Fruit fly (Drosophila melanogaster): ENCODE measurements around the gene CG34112.

Gene CG34112

dm6 chr3R:4378363-4379354 is 15.4 kb downstream of the CG34112 start, which contains the start of gene Sfxn1-3 (continued):
- TF ChIP-seq fu2 (GFP tag; optimal IDR thresholded peaks at IDR 0.05) (no peak), CG13123 (GFP tag; optimal IDR thresholded peaks at IDR 0.05) (no peak), stc (GFP tag; IDR thresholded peaks at IDR 0.05) (peak; percentile 44; the same call in 1 of the 2 replicates), hb (GFP tag; IDR thresholded peaks at IDR 0.05; ENCODE audit: partially characterized antibody) (no peak; the same call in 2 of the 3 replicates), Ada2b (GFP tag; IDR thresholded peaks at IDR 0.05) (peak; percentile 37; the same call in 1 of the 2 replicates), CG7963 (GFP tag; IDR thresholded peaks at IDR 0.05; ENCODE audit: partially characterized antibody) (no peak), Nf-YA (GFP tag; IDR thresholded peaks at IDR 0.05) (peak; percentile 44), tna (GFP tag; IDR thresholded peaks at IDR 0.05; ENCODE audit: partially characterized antibody) (peak; percentile 34; the same call in 1 of the 2 replicates), Atf3 (GFP tag; optimal IDR thresholded peaks at IDR 0.05) (peak; percentile 0), CG3065 (GFP tag; optimal IDR thresholded peaks at IDR 0.05) (no peak), CG9727 (GFP tag; optimal IDR thresholded peaks at IDR 0.05) (no peak), ac (GFP tag; optimal IDR thresholded peaks at IDR 0.05) (no peak), Eip74EF (GFP tag; optimal IDR thresholded peaks at IDR 0.05) (peak in 1 of 2 experiments; percentile 79), en (GFP tag; optimal IDR thresholded peaks at IDR 0.05) (no peak), nom (GFP tag; optimal IDR thresholded peaks at IDR 0.05) (peak; percentile 78), BtbVII (GFP tag; optimal IDR thresholded peaks at IDR 0.05) (peak; percentile 83), B-H1 (GFP tag; IDR thresholded peaks at IDR 0.05) (no peak), inv (GFP tag; IDR thresholded peaks at IDR 0.05; ENCODE audit: partially characterized antibody) (no peak; the same call in 1 of the 2 replicates), Ptx1 (GFP tag; IDR thresholded peaks at IDR 0.05) (peak; percentile 24; the same call in 1 of the 2 replicates), z (GFP tag; IDR thresholded peaks at IDR 0.05) (0 out of 3 replicates have a peak, but pooled peaks have one; percentile 39), CG32532 (GFP tag; IDR thresholded peaks at IDR 0.05) (peak; percentile 65), CG1832 (GFP tag; optimal IDR thresholded peaks at IDR 0.05) (no peak), sima (GFP tag; optimal IDR thresholded peaks at IDR 0.05) (no peak), Fer3 (tag; optimal IDR thresholded peaks at IDR 0.05) (peak; percentile 8), Tbp (GFP tag; optimal IDR thresholded peaks at IDR 0.05) (no peak), Hey (tag; optimal IDR thresholded peaks at IDR 0.05) (peak; percentile 81), Atf6 (GFP tag; IDR thresholded peaks at IDR 0.05) (peak; percentile 24), danr (GFP tag; IDR thresholded peaks at IDR 0.05) (no peak), shn (GFP tag; optimal IDR thresholded peaks at IDR 0.05) (no peak), CG10274 (GFP tag; optimal IDR thresholded peaks at IDR 0.05) (no peak), CG16863 (GFP tag; optimal IDR thresholded peaks at IDR 0.05) (peak; percentile 10), CG10147 (GFP tag; optimal IDR thresholded peaks at IDR 0.05) (peak; percentile 7), CG10959 (GFP tag; IDR thresholded peaks at IDR 0.05) (no peak), CG8281 (tag; optimal IDR thresholded peaks at IDR 0.05) (no peak), jing (GFP tag; optimal IDR thresholded peaks at IDR 0.05) (no peak), gsb-n (tag; optimal IDR thresholded peaks at IDR 0.05) (peak; percentile 44), Side (GFP tag; optimal IDR thresholded peaks at IDR 0.05) (no peak), CG11085 (GFP tag; IDR thresholded peaks at IDR 0.05) (no peak; the same call in 1 of the 2 replicates), tgo (GFP tag; IDR thresholded peaks at IDR 0.05) (no peak), CG8944 (GFP tag; optimal IDR thresholded peaks at IDR 0.05) (no peak), al (GFP tag; IDR thresholded peaks at IDR 0.05) (no peak), NK7.1 (GFP tag; optimal IDR thresholded peaks at IDR 0.05) (no peak), cg (GFP tag; optimal IDR thresholded peaks at IDR 0.05) (peak; percentile 62), Hr3 (GFP tag; optimal IDR thresholded peaks at IDR 0.05) (no peak), CG31365 (tag; optimal IDR thresholded peaks at IDR 0.05) (peak; percentile 11), zen2 (GFP tag; IDR thresholded peaks at IDR 0.05; ENCODE audit: partially characterized antibody) (peak; percentile 48; the same call in 2 of the 3 replicates), CG9215 (GFP tag; IDR thresholded peaks at IDR 0.05) (no peak), CG4854 (GFP tag; optimal IDR thresholded peaks at IDR 0.05) (no peak)
